Worm (Caenorhabditis elegans) whole organism, L3 larva: ENCODE data around the gene F42A9.11.

Experiments
- egl-27 ChIP-seq: sonication (generic microtip); optimal IDR thresholded peaks from 4 replicates; lab custom pipeline; 2017; ENCODE audit warnings: missing biosample characterization, missing genetic modification reagents, missing genetic modification characterization
- elt-2 ChIP-seq: sonication (generic microtip); optimal IDR thresholded peaks from 2 replicates; lab custom pipeline; 2016; ENCODE audit warnings: missing genetic modification reagents, mild to moderate bottlenecking, missing genetic modification characterization, missing compliant biosample characterization
- nhr-23 ChIP-seq: fragments of 150-350 bp; optimal IDR thresholded peaks from 2 replicates; lab custom pipeline; 2014; ENCODE audit warnings: missing biosample characterization, missing genetic modification reagents, missing genetic modification characterization
- pha-4 ChIP-seq: fragments of 150-350 bp; optimal IDR thresholded peaks from 2 replicates; lab custom pipeline; 2014; ENCODE audit warnings: missing biosample characterization, missing genetic modification reagents, missing genetic modification characterization

ce11 chrIV:8673733-8674375 lies 46.4 kb downstream of the F42A9.11 start:
- TF ChIP-seq egl-27 (tag; lab: Kevin White, UChicago): no peak
- no peak for TF ChIP-seq elt-2 (tag; lab: Kevin White, UChicago)
- no peak for TF ChIP-seq pha-4
- no peak for TF ChIP-seq nhr-23 (tag; lab: Kevin White, UChicago)
